Worm (Caenorhabditis elegans) whole organism, midembryonic: Measurements from ENCODE around the gene T12C9.7.

ENCODE experiments used
- T22C8.4 ChIP-seq: fragments of 200-800 bp; sonication (Bioruptor generic); IDR thresholded peaks from 2 replicates; pipeline ENCODE4 v1.3.6; 2022; ENCODE audit warnings: missing genetic modification characterization, missing compliant biosample characterization
- flt-1 ChIP-seq: fragments of 200-800 bp; sonication (Bioruptor generic); IDR thresholded peaks from 2 replicates; pipeline ENCODE4 v1.3.6; 2022; ENCODE audit warnings: missing genetic modification characterization, missing compliant biosample characterization
- klf-2 ChIP-seq: fragments of 200-800 bp; sonication (Bioruptor generic); conservative IDR thresholded peaks from 2 replicates; pipeline ENCODE4 v1.3.6; 2022; ENCODE audit warnings: missing genetic modification reagents, missing genetic modification characterization, missing compliant biosample characterization
- tab-1 ChIP-seq: fragments of 200-800 bp; sonication (Bioruptor generic); IDR thresholded peaks from 2 replicates; pipeline ENCODE4 v1.3.6; 2022; ENCODE audit warnings: missing genetic modification characterization, missing compliant biosample characterization
- ztf-29 ChIP-seq: fragments of 200-800 bp; sonication (Bioruptor generic); IDR thresholded peaks from 2 replicates; pipeline ENCODE4 v1.3.6; 2022; ENCODE audit warnings: missing genetic modification reagents, missing genetic modification characterization, missing compliant biosample characterization

- TF ChIP-seq flt-1 (GFP tag; lab: Robert Waterston, UW) (no peak), klf-2 (GFP tag; lab: Robert Waterston, UW) (no peak), tab-1 (GFP tag; lab: Robert Waterston, UW) (no peak), ztf-29 (no peak), T22C8.4 (GFP tag; lab: Robert Waterston, UW) (no peak)
These were observed 44.4 kb upstream of the T12C9.7 start, which contains the start of gene camt-1 for ce11 chrII:4505097-4505626.
